Fruit fly (Drosophila melanogaster) whole organism, adult: ENCODE data around the gene how.

Experiments used
- CG11617 ChIP-seq: fragments of 200-800 bp; sonication (Bioruptor generic); optimal IDR thresholded peaks from 2 replicates; lab custom pipeline; 2017; ENCODE audit warnings: mild to moderate bottlenecking, missing biosample characterization, missing genetic modification reagents, missing genetic modification characterization
- CG12768 ChIP-seq: fragments of 200-800 bp; sonication (Bioruptor generic); optimal IDR thresholded peaks from 2 replicates; lab custom pipeline; 2017; ENCODE audit warnings: missing biosample characterization, missing genetic modification characterization, mild to moderate bottlenecking, moderate library complexity, missing genetic modification reagents
- CG7045 ChIP-seq: fragments of 200-800 bp; sonication (Bioruptor generic); optimal IDR thresholded peaks from 2 replicates; lab custom pipeline; 2017; ENCODE audit warnings: missing biosample characterization, mild to moderate bottlenecking, missing genetic modification characterization
- CG7101 ChIP-seq: fragments of 200-800 bp; sonication (Bioruptor generic); optimal IDR thresholded peaks from 2 replicates; lab custom pipeline; 2018; ENCODE audit warnings: missing biosample characterization, mild to moderate bottlenecking, missing genetic modification characterization, moderate library complexity
- Clk ChIP-seq: fragments of 200-800 bp; sonication (Bioruptor generic); optimal IDR thresholded peaks from 2 replicates; lab custom pipeline; 2017; ENCODE audit warnings: missing biosample characterization, missing genetic modification characterization
- Crg-1 ChIP-seq: fragments of 200-800 bp; sonication (Bioruptor generic); optimal IDR thresholded peaks from 2 replicates; lab custom pipeline; 2016; ENCODE audit warnings: missing biosample characterization, missing genetic modification characterization
- Hr96 ChIP-seq: fragments of 200-800 bp; sonication (Bioruptor generic); optimal IDR thresholded peaks from 2 replicates; lab custom pipeline; 2016; ENCODE audit warnings: missing biosample characterization, missing genetic modification characterization
- cic ChIP-seq: fragments of 200-800 bp; sonication (Bioruptor generic); optimal IDR thresholded peaks from 2 replicates; lab custom pipeline; 2017; ENCODE audit warnings: missing biosample characterization, mild to moderate bottlenecking, missing genetic modification characterization, moderate library complexity
- kay ChIP-seq: fragments of 200-800 bp; sonication (Bioruptor generic); peaks from one replicate; lab custom pipeline; 2016; ENCODE audit warnings: missing biosample characterization, missing genetic modification characterization, borderline replicate concordance
- ovo ChIP-seq: fragments of 200-800 bp; sonication (Bioruptor generic); optimal IDR thresholded peaks from 2 replicates; lab custom pipeline; 2016; ENCODE audit warnings: missing biosample characterization, missing genetic modification characterization
- toe ChIP-seq: fragments of 200-800 bp; sonication (Bioruptor generic); optimal IDR thresholded peaks from 2 replicates; lab custom pipeline; 2016; ENCODE audit warnings: missing biosample characterization, missing genetic modification characterization

DNA sequence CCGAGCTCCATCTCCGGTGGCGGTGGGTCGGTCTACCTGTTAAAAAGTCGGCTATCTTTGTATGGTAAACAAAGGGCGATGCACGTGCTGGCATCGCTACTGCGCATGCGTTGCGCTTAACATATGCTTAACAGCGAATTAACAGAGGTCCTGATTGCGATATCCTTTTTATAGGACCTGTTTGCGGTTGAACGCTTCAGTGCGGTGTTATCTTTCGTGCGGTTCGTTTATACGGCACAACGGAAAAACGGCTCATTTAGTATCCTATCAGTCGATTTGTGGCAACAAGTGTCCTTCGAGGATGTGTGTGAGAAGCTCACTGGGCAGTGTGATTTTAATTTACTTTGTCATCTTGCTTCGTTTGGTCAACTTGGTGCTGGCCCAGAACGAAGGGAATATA lies 38.2 kb downstream of the how start, which contains the start of gene CG13408:
- TF ChIP-seq ovo (GFP tag; lab: Kevin White, UChicago) (no peak), toe (GFP tag; lab: Kevin White, UChicago) (no peak), CG11617 (GFP tag; lab: Kevin White, UChicago) (no peak), Clk (GFP tag; lab: Kevin White, UChicago) (no peak), Hr96 (GFP tag; lab: Kevin White, UChicago) (no peak), kay (no peak), CG7045 (no peak), CG12768 (GFP tag; lab: Kevin White, UChicago) (no peak), Crg-1 (GFP tag; lab: Kevin White, UChicago) (no peak), cic (no peak), CG7101 (tag; lab: Kevin White, UChicago) (no peak)
